Fruit fly (Drosophila melanogaster): Measurements from ENCODE around the gene CG17141.
A peak's percentile ranks its signal among the peaks of the same experiment; 100 is the strongest.

Gene CG17141

DNA sequence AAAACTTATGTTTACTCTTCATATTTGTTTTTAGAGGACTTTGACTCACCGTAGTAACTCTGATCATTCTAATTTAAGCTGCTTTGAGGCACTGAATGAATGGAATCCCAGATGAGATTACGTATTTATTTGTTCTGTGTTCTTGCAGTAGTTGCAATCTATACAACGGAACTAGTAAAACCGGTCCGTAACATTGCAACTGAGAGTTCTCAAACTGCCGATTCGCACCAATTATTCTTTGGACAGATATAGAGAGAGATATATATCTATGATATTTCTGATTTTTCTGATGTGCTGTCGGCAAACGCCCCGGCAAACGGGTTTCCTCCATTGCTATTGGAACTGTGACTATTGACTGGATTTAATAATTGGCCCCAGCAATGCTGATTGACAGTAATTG lies 20.2 kb upstream of the CG17141 start, which contains the start of gene CG13841:
Gene CG13841, minus strand, starts transcription at position 101 of the 400 bp plus-strand sequence.
- TF ChIP-seq psq (optimal IDR thresholded peaks at IDR 0.05) (no peak), Dll (optimal IDR thresholded peaks at IDR 0.05) (no peak), CG8478 (optimal IDR thresholded peaks at IDR 0.05) (no peak), usp (GFP tag; optimal IDR thresholded peaks at IDR 0.05) (no peak), pan (optimal IDR thresholded peaks at IDR 0.05) (no peak)

DNA sequence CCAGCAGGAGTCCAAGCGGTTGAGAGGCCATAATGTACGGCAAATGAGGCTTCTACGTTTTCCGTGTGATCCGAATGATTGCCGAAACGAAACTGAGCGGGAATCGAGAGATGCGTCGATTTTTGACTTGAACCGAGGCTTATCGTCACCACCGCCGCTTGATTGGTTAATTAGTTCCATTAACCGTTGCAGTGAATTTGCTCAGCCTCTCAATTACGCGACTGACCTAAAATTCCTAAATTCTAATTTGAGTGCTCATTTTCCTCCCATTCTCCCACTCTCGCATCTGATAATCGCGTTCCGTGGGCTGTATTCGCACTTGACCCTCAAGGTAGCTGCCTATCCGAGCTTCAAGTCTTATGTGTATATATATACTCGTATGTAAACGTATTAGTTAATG lies 18.7 kb upstream of the CG17141 start, which contains the start of gene Nepl15:
Gene Nepl15, minus strand, starts transcription at position 101 of the 400 bp plus-strand sequence.
- TF ChIP-seq Dll (optimal IDR thresholded peaks at IDR 0.05) (no peak), CG8478 (optimal IDR thresholded peaks at IDR 0.05) (no peak), pan (optimal IDR thresholded peaks at IDR 0.05) (no peak), EcR (GFP tag; optimal IDR thresholded peaks at IDR 0.05) (no peak), psq (optimal IDR thresholded peaks at IDR 0.05) (no peak), usp (GFP tag; optimal IDR thresholded peaks at IDR 0.05) (no peak)

DNA sequence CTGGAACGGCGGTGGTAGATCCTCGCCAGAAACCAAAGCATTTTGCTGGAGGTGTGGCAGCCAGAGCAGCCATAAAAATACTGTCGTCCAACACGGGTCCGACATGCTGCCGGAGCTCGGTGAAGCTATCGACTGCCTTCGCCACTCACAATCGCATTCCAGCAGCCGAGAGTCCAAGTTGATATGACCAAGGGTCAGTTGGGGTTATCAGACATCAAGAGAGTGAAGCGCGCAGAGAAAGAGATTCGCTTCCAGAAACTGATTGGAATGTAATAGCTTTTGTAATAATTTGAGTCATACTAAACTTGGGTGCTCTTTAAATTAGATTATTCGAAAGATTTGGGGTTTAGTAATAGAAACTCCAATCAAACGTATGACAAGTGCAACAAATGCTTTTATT lies 16.2 kb upstream of the CG17141 start, which contains the start of gene Nepl14:
Gene Nepl14, minus strand, starts transcription at position 125 of the 400 bp plus-strand sequence.
- TF ChIP-seq psq (optimal IDR thresholded peaks at IDR 0.05) (no peak), CG8478 (optimal IDR thresholded peaks at IDR 0.05) (no peak), EcR (GFP tag; optimal IDR thresholded peaks at IDR 0.05) (no peak), Dll (optimal IDR thresholded peaks at IDR 0.05) (no peak), pan (optimal IDR thresholded peaks at IDR 0.05) (no peak), usp (GFP tag; optimal IDR thresholded peaks at IDR 0.05) (no peak)

DNA sequence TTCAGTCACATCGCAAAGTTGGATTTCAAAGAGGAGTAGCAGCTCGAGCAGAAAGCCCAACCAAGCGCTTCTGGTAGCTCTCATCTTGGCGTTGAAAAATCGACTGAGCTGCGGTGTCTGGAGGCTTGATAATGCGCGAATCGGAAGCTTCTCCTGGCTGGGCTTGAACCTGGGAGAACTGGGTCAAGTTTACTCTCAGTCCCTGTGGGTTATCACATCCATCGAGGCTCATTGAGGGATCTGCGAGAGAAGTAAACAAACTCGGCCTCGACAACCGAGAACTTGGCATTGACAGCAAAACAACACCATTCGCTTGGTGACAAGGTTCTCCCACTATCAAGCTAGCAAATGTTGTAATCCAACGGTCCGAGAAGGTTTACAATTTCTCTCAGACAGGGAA lies 13.6 kb upstream of the CG17141 start, which contains the start of gene Nepl13:
Gene Nepl13, minus strand, starts transcription at position 89 of the 400 bp plus-strand sequence.
- TF ChIP-seq CG8478 (optimal IDR thresholded peaks at IDR 0.05), result no peak
- no peak for TF ChIP-seq usp (GFP tag; optimal IDR thresholded peaks at IDR 0.05)
- no peak for TF ChIP-seq psq (optimal IDR thresholded peaks at IDR 0.05)
- TF ChIP-seq EcR (GFP tag; optimal IDR thresholded peaks at IDR 0.05), result no peak
- no peak for TF ChIP-seq pan (optimal IDR thresholded peaks at IDR 0.05)
- no peak for TF ChIP-seq Dll (optimal IDR thresholded peaks at IDR 0.05)

DNA sequence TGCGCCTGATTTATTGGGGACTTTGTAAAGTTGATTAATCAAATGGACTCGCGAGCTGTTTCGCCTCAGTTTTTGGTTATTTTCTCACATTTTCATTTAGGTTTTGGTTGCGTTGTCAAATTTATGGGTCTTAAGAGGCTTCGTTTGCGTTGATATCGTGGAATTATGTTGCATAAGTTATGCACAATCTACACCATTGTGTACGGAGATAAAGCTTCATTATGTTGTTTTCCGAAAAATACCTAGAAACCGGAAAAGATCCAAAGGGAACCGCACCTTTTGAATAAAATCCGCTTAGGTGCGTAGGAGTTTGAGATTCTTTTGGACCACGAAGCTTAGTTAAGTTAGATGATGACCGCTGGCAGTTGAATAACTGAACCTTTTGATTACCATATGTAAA lies 9.7 kb upstream of the CG17141 start:
- TF ChIP-seq CG8478 (optimal IDR thresholded peaks at IDR 0.05), result no peak

DNA sequence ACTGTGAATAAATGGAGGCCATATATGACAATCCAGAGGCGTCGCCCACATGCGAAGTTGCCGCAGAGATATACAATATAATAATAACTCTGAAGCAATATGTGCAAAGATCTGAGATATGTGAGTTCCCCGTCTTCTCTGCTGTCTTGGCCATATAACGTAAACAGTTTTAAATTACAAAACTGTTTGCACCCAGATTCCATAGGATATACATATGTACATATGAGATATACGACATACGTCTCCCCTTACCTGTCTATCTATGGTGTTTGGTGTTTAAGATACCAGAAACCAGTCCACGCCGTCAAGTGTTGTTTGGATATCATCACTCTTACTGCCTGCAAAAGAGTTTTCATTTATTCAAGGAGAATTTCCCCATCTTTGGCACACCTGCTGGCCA lies 8.9 kb upstream of the CG17141 start:
- TF ChIP-seq CG8478 (optimal IDR thresholded peaks at IDR 0.05), result no peak
- no peak for TF ChIP-seq psq (optimal IDR thresholded peaks at IDR 0.05)
- no peak for TF ChIP-seq usp (GFP tag; optimal IDR thresholded peaks at IDR 0.05)
- TF ChIP-seq Dll (optimal IDR thresholded peaks at IDR 0.05), result no peak
- TF ChIP-seq EcR (GFP tag; optimal IDR thresholded peaks at IDR 0.05), result no peak
- TF ChIP-seq pan (optimal IDR thresholded peaks at IDR 0.05), result no peak

DNA sequence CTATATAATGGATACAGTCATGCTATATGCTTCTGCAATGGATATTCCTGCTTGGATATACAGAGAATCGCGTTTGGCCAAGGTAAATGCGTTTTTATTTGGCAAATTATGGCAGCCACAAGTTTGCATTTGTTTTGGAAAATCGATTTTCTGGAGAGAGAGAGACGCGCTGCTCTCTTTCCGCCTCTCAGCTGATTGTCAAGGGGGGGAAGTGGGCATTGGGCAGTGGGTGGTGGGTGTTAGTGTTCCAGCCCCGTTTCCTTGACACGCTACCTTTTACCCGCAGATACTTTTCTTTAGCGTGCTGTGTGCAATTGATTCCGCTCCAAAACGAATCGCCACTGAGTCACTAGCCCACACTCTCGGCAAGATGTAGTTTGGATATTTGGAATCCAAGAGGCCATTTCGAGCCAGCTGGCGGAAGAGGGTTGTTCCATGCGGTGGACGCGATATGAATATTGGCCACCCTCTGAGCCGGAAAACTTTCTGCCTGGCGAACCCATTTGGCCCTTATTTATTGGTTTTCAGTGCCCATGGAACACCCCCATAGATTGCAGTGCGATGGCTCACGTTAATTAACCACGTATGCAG lies 7.9 kb upstream of the CG17141 start:
- TF ChIP-seq Dll (optimal IDR thresholded peaks at IDR 0.05), result peak; percentile 27
- no peak for TF ChIP-seq psq (optimal IDR thresholded peaks at IDR 0.05)
- TF ChIP-seq pan (optimal IDR thresholded peaks at IDR 0.05), result no peak

DNA sequence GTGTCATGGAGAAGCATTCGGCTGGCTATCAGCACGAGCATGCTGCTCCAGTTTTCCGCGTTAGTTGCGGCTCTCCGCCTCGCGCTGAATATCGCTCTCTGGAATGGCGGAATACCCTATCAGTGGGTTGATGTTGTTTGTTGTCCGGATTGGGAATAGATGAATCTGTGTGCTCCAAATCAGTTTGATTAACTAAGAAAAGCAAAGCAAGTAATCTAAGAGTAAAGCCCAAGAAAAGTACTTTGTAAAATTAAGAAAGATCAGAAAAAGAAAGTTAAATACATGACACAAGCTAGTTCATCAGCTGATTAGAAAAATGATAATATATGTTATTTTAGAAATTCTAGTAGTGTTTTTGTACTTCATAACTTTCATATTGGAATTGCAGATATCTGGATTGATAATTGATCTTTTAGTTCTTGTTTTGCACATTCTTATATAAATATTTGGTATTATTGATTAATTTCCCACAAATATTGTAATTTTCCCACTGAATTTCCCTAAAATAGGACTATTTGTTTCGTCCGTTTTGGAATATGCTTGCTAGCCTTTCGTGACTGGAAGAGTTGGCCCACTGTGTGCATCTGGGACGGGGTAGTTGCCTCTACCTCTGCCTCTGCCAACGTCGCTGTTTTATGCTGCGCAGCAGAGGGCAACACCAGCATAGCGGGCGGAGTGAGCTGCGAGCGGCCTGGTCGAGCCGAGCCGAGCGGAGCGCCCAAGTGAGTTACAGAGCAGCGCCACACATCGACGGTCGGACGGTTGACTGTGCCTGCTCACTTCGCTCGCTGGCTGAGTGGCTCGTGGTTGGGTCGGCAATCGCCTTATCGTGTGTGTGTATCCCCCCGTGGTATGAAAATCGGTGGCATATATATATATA lies 6.7 kb upstream of the CG17141 start:
- peak; percentile 61 for TF ChIP-seq Dll (optimal IDR thresholded peaks at IDR 0.05)
- no peak for TF ChIP-seq pan (optimal IDR thresholded peaks at IDR 0.05)
- no peak for TF ChIP-seq psq (optimal IDR thresholded peaks at IDR 0.05)
- no peak for TF ChIP-seq EcR (GFP tag; optimal IDR thresholded peaks at IDR 0.05)

DNA sequence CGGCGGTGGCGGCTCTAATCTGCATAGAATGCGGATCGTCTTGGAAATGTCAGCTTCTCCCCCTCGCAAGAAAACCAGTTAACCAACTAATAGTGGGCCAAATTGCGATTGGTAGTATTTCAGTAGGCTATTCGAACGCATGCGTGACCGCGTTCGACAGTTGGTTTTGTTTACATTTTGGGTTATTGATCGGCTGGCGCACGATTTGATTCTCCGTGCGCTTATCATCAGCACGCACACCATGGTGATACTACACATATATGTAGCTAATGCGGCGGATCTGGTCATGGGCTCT lies 6.1 kb upstream of the CG17141 start:
- TF ChIP-seq usp (GFP tag; optimal IDR thresholded peaks at IDR 0.05) (no peak), psq (optimal IDR thresholded peaks at IDR 0.05) (no peak), CG8478 (optimal IDR thresholded peaks at IDR 0.05) (no peak), EcR (GFP tag; optimal IDR thresholded peaks at IDR 0.05) (no peak), pan (optimal IDR thresholded peaks at IDR 0.05) (no peak), Dll (optimal IDR thresholded peaks at IDR 0.05) (no peak)

DNA sequence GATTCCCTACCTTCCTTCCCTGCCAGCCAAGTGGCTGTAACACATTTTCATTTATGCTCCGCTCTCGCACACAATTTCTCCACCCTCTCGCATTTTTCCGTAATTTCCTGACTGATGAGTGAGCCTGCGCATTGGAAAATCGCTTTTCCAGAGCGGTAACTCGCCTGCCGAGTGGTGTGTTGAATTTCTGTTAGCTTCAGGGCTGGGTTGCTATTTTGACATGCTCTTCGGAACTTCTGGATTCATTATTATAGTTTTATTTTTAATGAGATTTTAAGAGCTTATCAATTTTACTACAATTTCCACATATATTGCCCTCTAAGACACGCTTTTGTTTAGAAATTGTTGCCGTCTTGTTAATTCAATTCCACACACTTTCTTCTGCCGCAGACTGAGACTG lies 5.5 kb upstream of the CG17141 start:
- TF ChIP-seq usp (GFP tag; optimal IDR thresholded peaks at IDR 0.05), result no peak
- TF ChIP-seq Dll (optimal IDR thresholded peaks at IDR 0.05), result no peak
- TF ChIP-seq pan (optimal IDR thresholded peaks at IDR 0.05), result no peak
- no peak for TF ChIP-seq EcR (GFP tag; optimal IDR thresholded peaks at IDR 0.05)
- no peak for TF ChIP-seq CG8478 (optimal IDR thresholded peaks at IDR 0.05)
- TF ChIP-seq psq (optimal IDR thresholded peaks at IDR 0.05), result no peak

DNA sequence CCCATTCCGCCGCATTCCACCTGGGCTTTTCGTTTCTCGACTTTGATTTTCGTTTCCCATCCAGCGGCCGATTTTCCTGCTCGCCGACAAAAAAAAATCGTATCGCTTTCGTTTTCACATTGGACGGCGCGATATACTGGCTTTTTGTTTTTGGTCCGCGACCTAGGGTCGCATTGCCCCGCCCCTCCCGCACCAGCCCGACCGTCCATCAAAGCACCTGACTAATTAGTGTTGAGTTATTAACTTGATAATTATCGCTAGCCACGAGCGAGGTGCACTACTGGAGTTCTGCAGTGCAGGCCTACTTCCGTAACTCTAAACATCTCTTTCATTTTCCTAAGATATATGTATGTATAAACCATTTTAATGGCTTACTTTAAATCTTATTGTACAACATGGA lies 4.3 kb upstream of the CG17141 start:
- TF ChIP-seq CG8478 (optimal IDR thresholded peaks at IDR 0.05) (no peak), psq (optimal IDR thresholded peaks at IDR 0.05) (no peak), Dll (optimal IDR thresholded peaks at IDR 0.05) (no peak), usp (GFP tag; optimal IDR thresholded peaks at IDR 0.05) (no peak), pan (optimal IDR thresholded peaks at IDR 0.05) (no peak), EcR (GFP tag; optimal IDR thresholded peaks at IDR 0.05) (no peak)

DNA sequence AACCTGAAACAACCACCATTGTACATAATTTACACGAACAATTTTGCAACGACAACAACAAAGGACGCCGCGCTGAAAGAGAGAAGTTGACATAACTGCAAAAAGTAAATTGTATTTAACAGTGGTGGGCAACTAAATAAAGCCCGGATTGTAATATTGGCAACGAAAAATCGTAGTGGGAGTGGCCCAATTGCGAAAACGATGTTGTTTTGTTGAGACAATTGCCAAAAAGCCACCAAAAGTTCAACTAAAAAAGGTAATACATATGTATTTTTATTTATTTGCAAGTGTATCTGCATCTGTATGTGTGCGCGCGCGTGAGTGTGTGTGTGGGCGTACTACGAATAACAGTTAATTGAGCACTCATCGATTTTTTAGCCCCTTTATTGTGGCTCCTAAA lies 3.7 kb upstream of the CG17141 start:
- TF ChIP-seq Dll (optimal IDR thresholded peaks at IDR 0.05) (no peak), CG8478 (optimal IDR thresholded peaks at IDR 0.05) (no peak), psq (optimal IDR thresholded peaks at IDR 0.05) (no peak), pan (optimal IDR thresholded peaks at IDR 0.05) (no peak), EcR (GFP tag; optimal IDR thresholded peaks at IDR 0.05) (no peak), usp (GFP tag; optimal IDR thresholded peaks at IDR 0.05) (no peak)
